In genomic region chrX:14174456-14174855, dm6 we compare ENCODE assay signal across 2 fruit fly cellular contexts.
TF ChIP-seq lines count a peak whose summit lies in the region.

Gene CG1368 (plus strand): TSS chrX:14174756.

- TF ChIP-seq CTCF in whole organism, embryonic (GFP tag; optimal IDR thresholded peaks at IDR 0.05; lab: Kevin White, UChicago), result no peak

TF ChIP-seq in whole organism, embryonic, 481 proteins besides CTCF, POLR2A, EP300 and RAD21:
- peak; percentile 3 for TF ChIP-seq CG8359 (GFP tag; optimal IDR thresholded peaks at IDR 0.05; lab: Kevin White, UChicago; ENCODE audit: borderline replicate concordance)
- TF ChIP-seq CG17385 (GFP tag; optimal IDR thresholded peaks at IDR 0.05; lab: Kevin White, UChicago), result peak; percentile 29
- no peak for TF ChIP-seq usp (GFP tag; optimal IDR thresholded peaks at IDR 0.05; lab: Kevin White, UChicago)
- TF ChIP-seq CG11695 (GFP tag; IDR thresholded peaks at IDR 0.05; lab: Robert Waterston, UW), result no peak
- TF ChIP-seq chinmo (GFP tag; IDR thresholded peaks at IDR 0.05; lab: Robert Waterston, UW; ENCODE audit: partially characterized antibody), result peak; percentile 68; the same call in 1 of the 4 replicates

TF ChIP-seq in whole organism, pupa, 21 proteins besides CTCF, POLR2A, EP300 and RAD21:
- no peak for TF ChIP-seq Pif1B (GFP tag; optimal IDR thresholded peaks at IDR 0.05; lab: Kevin White, UChicago)
- TF ChIP-seq rn (GFP tag; IDR thresholded peaks at IDR 0.05; lab: Robert Waterston, UW), result no peak
- TF ChIP-seq CG32121 (GFP tag; IDR thresholded peaks at IDR 0.05; lab: Robert Waterston, UW), result no peak
- no peak for TF ChIP-seq CG4496 (GFP tag; IDR thresholded peaks at IDR 0.05; lab: Robert Waterston, UW)
- no peak for TF ChIP-seq CG34367 (tag; optimal IDR thresholded peaks at IDR 0.05; lab: Kevin White, UChicago)
- no peak for TF ChIP-seq EcR (GFP tag; optimal IDR thresholded peaks at IDR 0.05; lab: Kevin White, UChicago)
- peak; percentile 26 for TF ChIP-seq CG13204 (GFP tag; optimal IDR thresholded peaks at IDR 0.05; lab: Kevin White, UChicago)
- TF ChIP-seq Pif1A (GFP tag; optimal IDR thresholded peaks at IDR 0.05; lab: Kevin White, UChicago), result no peak
